In the genomic region with DNA sequence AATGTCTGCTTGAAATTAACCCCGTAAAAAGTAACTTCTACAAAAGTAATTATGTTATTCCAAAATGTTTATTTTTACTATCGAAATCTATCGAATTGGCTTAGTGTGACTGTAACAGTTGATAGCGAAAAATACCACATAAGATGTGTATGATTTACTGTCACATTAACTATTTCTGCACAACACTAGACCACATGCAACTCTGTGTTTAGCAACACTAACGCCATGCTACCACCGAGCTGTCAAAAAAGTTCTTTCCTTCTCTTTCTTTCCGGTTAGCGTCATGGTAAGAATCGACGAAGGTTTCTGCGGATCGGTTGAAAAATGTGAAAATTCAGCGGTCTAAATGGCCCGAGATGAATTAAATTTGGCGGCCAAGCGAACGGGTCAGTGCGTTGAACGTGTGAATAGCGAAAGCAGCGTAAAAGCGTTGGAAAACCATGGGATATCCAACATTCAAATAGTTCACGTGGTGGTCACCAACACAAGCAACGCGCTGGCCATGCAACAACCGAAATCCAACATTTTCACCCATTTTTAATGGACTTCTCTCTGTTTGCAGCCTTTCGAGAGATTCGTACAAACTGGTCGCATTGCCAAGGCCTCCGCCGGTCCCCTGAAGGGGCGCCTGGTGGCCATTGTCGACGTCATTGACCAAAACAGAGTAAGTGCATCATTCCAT, we compare ENCODE assay signal across 2 fruit fly cellular contexts.
TF ChIP-seq lines count a peak whose summit lies in the region.

A gene (minus strand): TSS at position 128 of the 682 bp plus-strand sequence.
A gene (plus strand): TSS at position 255 of the 682 bp plus-strand sequence.

TF ChIP-seq in whole organism, embryonic, 481 proteins besides CTCF, POLR2A, EP300 and RAD21 (continued from another document and continues in another):
- TF ChIP-seq CG16815 (GFP tag; optimal IDR thresholded peaks at IDR 0.05; lab: Kevin White, UChicago) (peak; percentile 76), CHES-1-like (GFP tag; optimal IDR thresholded peaks at IDR 0.05; lab: Kevin White, UChicago) (peak; percentile 98), da (GFP tag; optimal IDR thresholded peaks at IDR 0.05; lab: Kevin White, UChicago) (peak; percentile 94), CG2129 (GFP tag; IDR thresholded peaks at IDR 0.05; lab: Robert Waterston, UW; ENCODE audit: partially characterized antibody) (no peak), CoRest (tag; optimal IDR thresholded peaks at IDR 0.05; lab: Kevin White, UChicago) (peak; percentile 87), Camta (GFP tag; optimal IDR thresholded peaks at IDR 0.05; lab: Kevin White, UChicago) (peak; percentile 96), CG13287 (GFP tag; IDR thresholded peaks at IDR 0.05; lab: Robert Waterston, UW; ENCODE audit: partially characterized antibody) (peak; percentile 66; the same call in 1 of the 2 replicates), gcm (GFP tag; optimal IDR thresholded peaks at IDR 0.05; lab: Kevin White, UChicago) (peak; percentile 92), crp (GFP tag; optimal IDR thresholded peaks at IDR 0.05; lab: Kevin White, UChicago) (peak in 1 of 2 experiments; percentile 74), CG9797 (GFP tag; optimal IDR thresholded peaks at IDR 0.05; lab: Kevin White, UChicago) (peak; percentile 99), cwo (GFP tag; optimal IDR thresholded peaks at IDR 0.05; lab: Kevin White, UChicago) (peak; percentile 85), CG5245 (GFP tag; optimal IDR thresholded peaks at IDR 0.05; lab: Kevin White, UChicago) (peak; percentile 83), sc (optimal IDR thresholded peaks at IDR 0.05; lab: Kevin White, UChicago) (no peak), sc (GFP tag; optimal IDR thresholded peaks at IDR 0.05; lab: Kevin White, UChicago) (peak; percentile 88), Doc2 (GFP tag; IDR thresholded peaks at IDR 0.05; lab: Robert Waterston, UW) (peak; percentile 54; the same call in 1 of the 2 replicates), sob (GFP tag; IDR thresholded peaks at IDR 0.05; lab: Robert Waterston, UW) (peak; percentile 98), CG12104 (GFP tag; optimal IDR thresholded peaks at IDR 0.05; lab: Kevin White, UChicago) (peak; percentile 92), pnt (GFP tag; optimal IDR thresholded peaks at IDR 0.05; lab: Kevin White, UChicago) (peak; percentile 73), h (optimal IDR thresholded peaks at IDR 0.05; lab: Kevin White, UChicago) (no peak), CG9215 (GFP tag; IDR thresholded peaks at IDR 0.05; lab: Robert Waterston, UW) (peak; percentile 77), gce (GFP tag; IDR thresholded peaks at IDR 0.05; lab: Robert Waterston, UW) (peak; percentile 94), CG30020 (tag; optimal IDR thresholded peaks at IDR 0.05; lab: Kevin White, UChicago) (peak; percentile 83), gro (GFP tag; optimal IDR thresholded peaks at IDR 0.05; lab: Kevin White, UChicago) (peak; percentile 97), CG18599 (GFP tag; optimal IDR thresholded peaks at IDR 0.05; lab: Kevin White, UChicago) (peak; percentile 97), Max (GFP tag; optimal IDR thresholded peaks at IDR 0.05; lab: Kevin White, UChicago) (peak; percentile 92), CG7357 (GFP tag; IDR thresholded peaks at IDR 0.05; lab: Robert Waterston, UW) (peak; percentile 69), ab (GFP tag; optimal IDR thresholded peaks at IDR 0.05; lab: Kevin White, UChicago) (peak; percentile 40), tx (GFP tag; optimal IDR thresholded peaks at IDR 0.05; lab: Kevin White, UChicago) (peak; percentile 90), stwl (tag; optimal IDR thresholded peaks at IDR 0.05; lab: Kevin White, UChicago) (peak; percentile 98), Ets65A (GFP tag; lab: Kevin White, UChicago) (peak; percentile 100), HmgD (GFP tag; optimal IDR thresholded peaks at IDR 0.05; lab: Kevin White, UChicago) (peak; percentile 94), Fer3 (tag; optimal IDR thresholded peaks at IDR 0.05; lab: Kevin White, UChicago) (peak; percentile 95), CG17186 (GFP tag; optimal IDR thresholded peaks at IDR 0.05; lab: Kevin White, UChicago) (peak; percentile 95), hb (GFP tag; IDR thresholded peaks at IDR 0.05; lab: Robert Waterston, UW; ENCODE audit: partially characterized antibody) (no peak), Sox102F (GFP tag; optimal IDR thresholded peaks at IDR 0.05; lab: Kevin White, UChicago) (peak; percentile 80), zfh1 (GFP tag; IDR thresholded peaks at IDR 0.05; lab: Robert Waterston, UW) (peak; percentile 96), Oaz (GFP tag; IDR thresholded peaks at IDR 0.05; lab: Robert Waterston, UW) (peak; percentile 89), HLH4C (GFP tag; IDR thresholded peaks at IDR 0.05; lab: Robert Waterston, UW; ENCODE audit: partially characterized antibody) (peak; percentile 65), CG11695 (GFP tag; IDR thresholded peaks at IDR 0.05; lab: Robert Waterston, UW) (peak; percentile 82), CG10321 (GFP tag; IDR thresholded peaks at IDR 0.05; lab: Robert Waterston, UW) (peak; percentile 79), usp (GFP tag; optimal IDR thresholded peaks at IDR 0.05; lab: Kevin White, UChicago) (no peak), TFAM (GFP tag; optimal IDR thresholded peaks at IDR 0.05; lab: Kevin White, UChicago) (peak; percentile 91), Dbx (GFP tag; IDR thresholded peaks at IDR 0.05; lab: Robert Waterston, UW) (peak; percentile 96), esg (GFP tag; conservative IDR thresholded peaks at IDR 0.05; lab: Robert Waterston, UW) (peak; percentile 65), MTF-1 (GFP tag; optimal IDR thresholded peaks at IDR 0.05; lab: Kevin White, UChicago; ENCODE audit: borderline replicate concordance) (peak; percentile 98), zen2 (GFP tag; IDR thresholded peaks at IDR 0.05; lab: Robert Waterston, UW; ENCODE audit: partially characterized antibody) (no peak), tup (GFP tag; optimal IDR thresholded peaks at IDR 0.05; lab: Kevin White, UChicago) (peak; percentile 89), CG3407 (GFP tag; optimal IDR thresholded peaks at IDR 0.05; lab: Kevin White, UChicago) (peak; percentile 94), Drgx (GFP tag; IDR thresholded peaks at IDR 0.05; lab: Robert Waterston, UW) (peak; percentile 75), CG8388 (GFP tag; optimal IDR thresholded peaks at IDR 0.05; lab: Kevin White, UChicago) (peak; percentile 89), Adf1 (GFP tag; IDR thresholded peaks at IDR 0.05; lab: Robert Waterston, UW) (peak; percentile 83), sd (tag; optimal IDR thresholded peaks at IDR 0.05; lab: Kevin White, UChicago) (no peak), Bteb2 (GFP tag; optimal IDR thresholded peaks at IDR 0.05; lab: Kevin White, UChicago) (peak; percentile 96), peb (GFP tag; IDR thresholded peaks at IDR 0.05; lab: Robert Waterston, UW) (peak; percentile 76; the same call in 1 of the 2 replicates), CG10147 (GFP tag; optimal IDR thresholded peaks at IDR 0.05; lab: Kevin White, UChicago) (no peak), CG6854 (GFP tag; optimal IDR thresholded peaks at IDR 0.05; lab: Kevin White, UChicago) (peak; percentile 94), CG10979 (tag; optimal IDR thresholded peaks at IDR 0.05; lab: Kevin White, UChicago) (peak; percentile 86), scrt (GFP tag; optimal IDR thresholded peaks at IDR 0.05; lab: Kevin White, UChicago) (peak; percentile 93), CG13624 (GFP tag; optimal IDR thresholded peaks at IDR 0.05; lab: Kevin White, UChicago) (peak; percentile 98), CG4404 (GFP tag; IDR thresholded peaks at IDR 0.05; lab: Robert Waterston, UW) (peak; percentile 73)

TF ChIP-seq in whole organism, prepupa, 60 proteins besides CTCF, POLR2A, EP300 and RAD21 (continued from another document):
- TF ChIP-seq Ets21C (GFP tag; optimal IDR thresholded peaks at IDR 0.05; lab: Kevin White, UChicago) (peak; percentile 72), Gug (GFP tag; IDR thresholded peaks at IDR 0.05; lab: Robert Waterston, UW) (peak; percentile 66)
